Worm (Caenorhabditis elegans): ENCODE data around the gene T14B4.8.

DNA sequence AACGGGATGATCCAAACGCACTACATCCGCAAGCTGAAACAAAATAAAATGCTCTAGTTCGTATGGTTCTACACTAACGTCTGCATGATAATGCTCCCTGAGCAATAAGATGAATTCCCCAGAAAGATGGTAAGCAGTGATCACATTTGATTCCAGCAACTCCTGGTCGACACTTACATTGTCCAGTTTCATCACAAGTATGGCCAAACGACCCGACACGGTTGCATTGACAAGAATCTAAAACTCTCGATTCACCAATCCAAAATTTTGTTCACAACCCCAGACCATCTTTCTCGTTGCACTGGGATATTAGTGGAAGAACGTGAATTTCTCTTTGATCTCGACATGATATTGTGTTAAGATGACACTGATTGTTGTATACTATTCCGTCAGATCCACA lies 40.8 kb upstream of the T14B4.8 start:
- TF ChIP-seq B0310.2 (tag; optimal IDR thresholded peaks at IDR 0.05) (no peak), ceh-13 (GFP tag; optimal IDR thresholded peaks at IDR 0.05) (no peak), ama-1 (optimal IDR thresholded peaks at IDR 0.05) (no peak), hmbx-1 (tag; optimal IDR thresholded peaks at IDR 0.05) (no peak), ceh-36 (tag; optimal IDR thresholded peaks at IDR 0.05) (no peak), scrt-1 (GFP tag; IDR thresholded peaks at IDR 0.05) (0 out of 2 replicates have a peak, but pooled peaks have one; percentile 40), sea-1 (GFP tag; conservative IDR thresholded peaks at IDR 0.05) (no peak), hnd-1 (tag; optimal IDR thresholded peaks at IDR 0.05) (no peak), tra-4 (tag; optimal IDR thresholded peaks at IDR 0.05) (no peak)
